Worm (Caenorhabditis elegans) whole organism, L1 larva: Measurements from ENCODE around the gene C27D8.3.

Experiments
- fkh-10 ChIP-seq: sonication (generic microtip); optimal IDR thresholded peaks from 2 replicates; lab custom pipeline; 2017; ENCODE audit warnings: missing biosample characterization, missing genetic modification reagents, missing genetic modification characterization
- fos-1 ChIP-seq: fragments of 150-350 bp; optimal IDR thresholded peaks from 2 replicates; lab custom pipeline; 2014; ENCODE audit warnings: missing biosample characterization, missing genetic modification characterization
- lin-35 ChIP-seq, 2 experiments: fragments of 150-350 bp; optimal IDR thresholded peaks; 2 replicates each; lab custom pipeline; 2014; ENCODE audit warnings: missing biosample characterization in 2 of 2, missing genetic modification characterization in 2 of 2, missing genetic modification reagents in 2 of 2
- lin-39 ChIP-seq: fragments of 150-350 bp; optimal IDR thresholded peaks from 2 replicates; lab custom pipeline; 2014; ENCODE audit warnings: missing biosample characterization, missing genetic modification reagents, missing genetic modification characterization
- lir-3 ChIP-seq: sonication (generic microtip); optimal IDR thresholded peaks from 2 replicates; lab custom pipeline; 2016; ENCODE audit warnings: mild to moderate bottlenecking, missing genetic modification characterization, moderate library complexity, missing compliant biosample characterization; ENCODE audit not compliant: poor library complexity
- lsy-2 ChIP-seq, 2 experiments: fragments of 150-350 bp; optimal IDR thresholded peaks; 2 replicates each; lab custom pipeline; 2014; ENCODE audit warnings: missing biosample characterization in 2 of 2, missing genetic modification characterization in 2 of 2
- nhr-11 ChIP-seq: fragments of 150-350 bp; optimal IDR thresholded peaks from 2 replicates; lab custom pipeline; 2014; ENCODE audit warnings: missing biosample characterization, missing genetic modification characterization
- nhr-237 ChIP-seq: fragments of 150-350 bp; optimal IDR thresholded peaks from 2 replicates; lab custom pipeline; 2014; ENCODE audit warnings: missing biosample characterization, missing genetic modification characterization
- nhr-85 ChIP-seq: sonication (generic microtip); peaks from one replicate; lab custom pipeline; 2016; ENCODE audit warnings: missing genetic modification characterization, inconsistent platforms, missing compliant biosample characterization
- rnt-1 ChIP-seq: sonication (generic microtip); optimal IDR thresholded peaks from 2 replicates; lab custom pipeline; 2016; ENCODE audit warnings: mild to moderate bottlenecking, missing genetic modification characterization, moderate library complexity, missing compliant biosample characterization
- snpc-4 ChIP-seq: fragments of 150-350 bp; optimal IDR thresholded peaks from 2 replicates; lab custom pipeline; 2014; ENCODE audit warnings: missing biosample characterization, missing genetic modification characterization
- sptf-1 ChIP-seq: fragments of 150-350 bp; optimal IDR thresholded peaks from 2 replicates; lab custom pipeline; 2014; ENCODE audit warnings: missing biosample characterization, missing genetic modification characterization
- ztf-11 ChIP-seq, 2 experiments: sonication (generic microtip); optimal IDR thresholded peaks; 2 replicates each; lab custom pipeline; 2016 to 2017; ENCODE audit warnings: missing genetic modification characterization in 2 of 2, missing biosample characterization in 1 of 2, missing compliant biosample characterization in 1 of 2

DNA sequence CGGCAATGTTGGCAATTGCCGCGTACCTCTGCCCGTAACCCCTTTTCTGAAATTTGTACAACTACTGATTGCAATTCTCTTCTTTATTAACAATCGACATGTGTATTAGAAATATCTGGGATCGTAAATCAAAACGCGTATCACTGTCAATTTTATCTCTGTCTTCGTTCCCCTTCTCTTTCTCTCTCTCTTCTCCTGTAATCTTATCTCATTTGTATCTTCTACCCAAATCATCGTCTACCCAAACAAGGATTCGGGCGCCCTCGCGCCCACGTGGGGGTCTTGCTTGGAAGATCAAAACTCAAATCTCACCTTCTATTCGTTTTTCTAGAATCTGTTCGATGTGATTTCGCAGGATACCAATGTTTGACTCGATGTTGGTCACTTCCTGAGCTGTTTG is 548 bp downstream of the C27D8.3 start, which contains the start of gene C27D8.2:
- TF ChIP-seq lin-39 (no peak), nhr-237 (no peak), lin-35 (GFP tag; optimal IDR thresholded peaks at IDR 0.05; lab: Kevin White, UChicago) (peak in 1 of 2 experiments; percentile 13), ztf-11 (tag; optimal IDR thresholded peaks at IDR 0.05; lab: Kevin White, UChicago) (no peak), fos-1 (tag; lab: Kevin White, UChicago) (no peak), rnt-1 (tag; lab: Kevin White, UChicago) (no peak), nhr-85 (tag; lab: Kevin White, UChicago) (no peak), sptf-1 (tag; lab: Kevin White, UChicago) (no peak), nhr-11 (tag; lab: Kevin White, UChicago) (no peak), lir-3 (no peak), fkh-10 (GFP tag; lab: Kevin White, UChicago) (no peak), lsy-2 (tag; optimal IDR thresholded peaks at IDR 0.05; lab: Kevin White, UChicago) (no peak), snpc-4 (tag; lab: Kevin White, UChicago) (no peak)
